Worm (Caenorhabditis elegans): Measurements from ENCODE around the gene F11A5.15.

ce11 chrV:16229896-16230295, 11.5 kb upstream of the F11A5.15 start, which contains the start of the genes F21H7.2 and F21H7.12:
- TF ChIP-seq nhr-12 (tag; optimal IDR thresholded peaks at IDR 0.05) (no peak), nhr-23 (tag; optimal IDR thresholded peaks at IDR 0.05) (no peak), nhr-76 (tag; optimal IDR thresholded peaks at IDR 0.05) (no peak), snpc-4 (tag; optimal IDR thresholded peaks at IDR 0.05) (no peak), nhr-28 (tag; optimal IDR thresholded peaks at IDR 0.05) (no peak), eor-1 (tag; optimal IDR thresholded peaks at IDR 0.05) (no peak), fos-1 (tag; optimal IDR thresholded peaks at IDR 0.05) (no peak), unc-62 (GFP tag; optimal IDR thresholded peaks at IDR 0.05) (no peak), zag-1 (tag; optimal IDR thresholded peaks at IDR 0.05) (no peak), sea-2 (GFP tag; optimal IDR thresholded peaks at IDR 0.05) (no peak), nhr-11 (tag; optimal IDR thresholded peaks at IDR 0.05) (no peak), fkh-2 (tag; optimal IDR thresholded peaks at IDR 0.05) (no peak), ama-1 (optimal IDR thresholded peaks at IDR 0.05) (no peak)

Data from whole organism, L3 larva.